Worm (Caenorhabditis elegans) whole organism, early embryonic: ENCODE results near the gene nspc-5.
"Not testable (repeated sequence)": the region's sequence is repeated elsewhere in the genome, so short reads cannot be mapped to it uniquely, and the experiment has no call there.

Source experiments
- B0310.2 ChIP-seq: sonication (generic microtip); optimal IDR thresholded peaks from 2 replicates; lab custom pipeline; 2016; ENCODE audit warnings: mild to moderate bottlenecking, missing genetic modification characterization, missing compliant biosample characterization
- F13C5.2 ChIP-seq: sonication (generic microtip); optimal IDR thresholded peaks from 2 replicates; lab custom pipeline; 2017; ENCODE audit warnings: mild to moderate bottlenecking, missing genetic modification characterization, inconsistent platforms, missing compliant biosample characterization
- aly-1 ChIP-seq: sonication (generic microtip); optimal IDR thresholded peaks from 2 replicates; lab custom pipeline; 2016; ENCODE audit warnings: missing genetic modification characterization, missing compliant biosample characterization
- ama-1 ChIP-seq: fragments of 150-350 bp; optimal IDR thresholded peaks from 2 replicates; lab custom pipeline; 2014
- ets-7 ChIP-seq: sonication (generic microtip); optimal IDR thresholded peaks from 2 replicates; lab custom pipeline; 2016; ENCODE audit warnings: missing genotype, missing genetic modification characterization, missing compliant biosample characterization
- flt-1 ChIP-seq: fragments of 200-800 bp; sonication (Bioruptor generic); IDR thresholded peaks from 2 replicates; pipeline ENCODE4 v1.3.6; 2022; ENCODE audit warnings: missing genetic modification characterization, missing compliant biosample characterization
- hnd-1 ChIP-seq: sonication (generic microtip); optimal IDR thresholded peaks from 2 replicates; lab custom pipeline; 2016; ENCODE audit warnings: missing genetic modification characterization, missing compliant biosample characterization
- pes-1 ChIP-seq: fragments of 200-800 bp; sonication (Bioruptor generic); IDR thresholded peaks from 2 replicates; pipeline ENCODE4 v1.3.6; 2022; ENCODE audit warnings: missing genetic modification reagents, missing genetic modification characterization, missing compliant biosample characterization
- scrt-1 ChIP-seq: fragments of 200-800 bp; sonication (Bioruptor generic); IDR thresholded peaks from 2 replicates; pipeline ENCODE4 v1.3.6; 2022; ENCODE audit warnings: missing genetic modification characterization, missing compliant biosample characterization
- tbx-37 ChIP-seq: fragments of 200-800 bp; sonication (Bioruptor generic); conservative IDR thresholded peaks from 2 replicates; pipeline ENCODE4 v1.3.6; 2022; ENCODE audit warnings: missing genetic modification reagents, missing genetic modification characterization, missing compliant biosample characterization
- tra-4 ChIP-seq: sonication (generic microtip); optimal IDR thresholded peaks from 2 replicates; lab custom pipeline; 2017; ENCODE audit warnings: missing genetic modification characterization, missing compliant biosample characterization

- TF ChIP-seq B0310.2 (tag; lab: Kevin White, UChicago); ama-1; scrt-1 (GFP tag; lab: Robert Waterston, UW); tra-4; ets-7 (tag; lab: Kevin White, UChicago); aly-1 (tag; lab: Kevin White, UChicago); flt-1; tbx-37; F13C5.2 (tag; lab: Kevin White, UChicago); pes-1 (GFP tag; lab: Robert Waterston, UW); hnd-1 (tag; lab: Kevin White, UChicago): not testable (repeated sequence)
Observed at ce11 chrX:8541562-8541961, 3.0 kb downstream of the nspc-5 start, which contains the start of gene nspc-7.
